Worm (Caenorhabditis elegans): Measurements from ENCODE around the gene vamp-8.

DNA sequence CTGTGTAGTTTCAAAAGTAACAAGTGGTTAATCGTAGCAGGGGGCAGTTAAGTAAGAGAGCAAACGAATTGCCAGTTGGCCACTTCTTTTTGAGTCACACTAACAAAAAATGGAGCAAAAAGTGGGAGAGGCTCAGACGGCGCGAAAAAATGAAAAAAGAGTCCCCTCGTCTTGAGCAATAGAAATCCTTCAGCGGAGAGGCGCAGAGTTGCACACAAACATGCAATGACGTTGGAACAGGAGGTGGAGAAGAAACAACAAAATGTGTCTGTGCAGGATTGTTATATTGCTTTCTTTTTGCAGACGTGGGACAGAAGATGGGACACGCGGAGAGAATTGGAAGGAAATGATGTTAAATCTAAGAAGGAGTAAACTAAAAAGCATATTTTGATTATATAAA is 12.7 kb upstream of the vamp-8 start:
- TF ChIP-seq W03F9.2 (tag; optimal IDR thresholded peaks at IDR 0.05) (no peak), him-1 (tag; optimal IDR thresholded peaks at IDR 0.05) (peak; percentile 64)

All from whole organism, L4/young adult.